Worm (Caenorhabditis elegans) whole organism, L4/young adult: ENCODE measurements around the gene acs-11.

Source experiments
- W03F9.2 ChIP-seq: fragments of 150-350 bp; optimal IDR thresholded peaks from 2 replicates; lab custom pipeline; 2014; ENCODE audit warnings: missing biosample characterization, missing genetic modification characterization
- him-1 ChIP-seq: sonication (generic microtip); optimal IDR thresholded peaks from 2 replicates; lab custom pipeline; 2016; ENCODE audit warnings: missing genotype, missing genetic modification reagents, missing genetic modification characterization, missing compliant biosample characterization

DNA sequence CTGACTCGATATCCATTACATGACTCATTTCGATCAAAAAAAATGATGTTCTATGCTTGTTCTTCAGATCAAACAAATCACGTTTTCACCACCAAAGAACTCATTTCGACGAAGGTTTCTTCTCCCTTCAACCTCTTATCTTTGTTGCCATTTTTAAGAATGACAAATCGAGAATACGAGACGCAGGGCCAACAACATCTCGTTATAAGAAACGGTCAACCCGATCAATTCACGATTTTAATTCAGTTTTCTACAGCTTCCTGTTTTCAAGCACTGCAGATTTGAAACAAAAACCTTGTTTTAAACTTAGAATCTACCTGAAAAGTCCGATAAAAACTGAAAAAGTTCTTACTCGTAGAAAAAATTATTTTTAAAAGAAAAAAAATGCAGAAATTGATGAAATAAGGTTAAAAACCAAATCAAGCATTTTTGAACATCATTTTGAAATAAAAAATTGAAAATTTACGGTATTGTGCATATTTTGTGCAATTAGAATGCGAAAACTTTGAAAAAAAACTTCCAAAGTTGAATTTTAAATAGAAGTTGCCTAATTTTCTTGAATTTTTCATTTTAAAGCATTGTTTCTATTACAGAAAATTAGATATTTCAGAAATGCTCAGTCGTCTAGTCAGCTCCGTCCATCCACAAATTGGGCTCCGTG, at the start of gene acs-11:
- TF ChIP-seq him-1 (tag; lab: Kevin White, UChicago): no peak
- no peak for TF ChIP-seq W03F9.2 (tag; lab: Kevin White, UChicago)
